Worm (Caenorhabditis elegans) whole organism, L4/young adult: ENCODE measurements around the gene srh-25.

Experiments
- W03F9.2 ChIP-seq: fragments of 150-350 bp; optimal IDR thresholded peaks from 2 replicates; lab custom pipeline; 2014; ENCODE audit warnings: missing biosample characterization, missing genetic modification characterization
- him-1 ChIP-seq: sonication (generic microtip); optimal IDR thresholded peaks from 2 replicates; lab custom pipeline; 2016; ENCODE audit warnings: missing genotype, missing genetic modification reagents, missing genetic modification characterization, missing compliant biosample characterization

- TF ChIP-seq him-1 (no peak), W03F9.2 (tag; lab: Kevin White, UChicago) (no peak)
These were observed 21.3 kb downstream of the srh-25 start for ce11 chrV:12412321-12412720.
